Worm (Caenorhabditis elegans) whole organism, midembryonic: ENCODE data around the gene bath-4.

Experiments
- T22C8.4 ChIP-seq: fragments of 200-800 bp; sonication (Bioruptor generic); IDR thresholded peaks from 2 replicates; pipeline ENCODE4 v1.3.6; 2022; ENCODE audit warnings: missing genetic modification characterization, missing compliant biosample characterization
- cog-1 ChIP-seq: sonication (generic microtip); optimal IDR thresholded peaks from 2 replicates; lab custom pipeline; 2016; ENCODE audit warnings: missing genetic modification characterization, missing compliant biosample characterization
- flt-1 ChIP-seq: fragments of 200-800 bp; sonication (Bioruptor generic); IDR thresholded peaks from 2 replicates; pipeline ENCODE4 v1.3.6; 2022; ENCODE audit warnings: missing genetic modification characterization, missing compliant biosample characterization
- klf-2 ChIP-seq: fragments of 200-800 bp; sonication (Bioruptor generic); conservative IDR thresholded peaks from 2 replicates; pipeline ENCODE4 v1.3.6; 2022; ENCODE audit warnings: missing genetic modification reagents, missing genetic modification characterization, missing compliant biosample characterization
- med-1 ChIP-seq: sonication (generic microtip); optimal IDR thresholded peaks from 2 replicates; lab custom pipeline; 2017; ENCODE audit warnings: missing genetic modification characterization, mild to moderate bottlenecking, missing compliant biosample characterization, antibody characterized with exemption, missing genetic modification reagents; ENCODE audit not compliant: insufficient read depth
- ref-1 ChIP-seq: fragments of 200-800 bp; sonication (Bioruptor generic); conservative IDR thresholded peaks from 2 replicates; pipeline ENCODE4 v1.3.6; 2022; ENCODE audit warnings: missing genetic modification reagents, missing genetic modification characterization, missing compliant biosample characterization
- tab-1 ChIP-seq: fragments of 200-800 bp; sonication (Bioruptor generic); IDR thresholded peaks from 2 replicates; pipeline ENCODE4 v1.3.6; 2022; ENCODE audit warnings: missing genetic modification characterization, missing compliant biosample characterization
- ztf-23 ChIP-seq: fragments of 200-800 bp; sonication (Bioruptor generic); IDR thresholded peaks from 2 replicates; pipeline ENCODE4 v1.3.6; 2022; ENCODE audit warnings: missing genetic modification reagents, missing genetic modification characterization, missing compliant biosample characterization
- ztf-29 ChIP-seq: fragments of 200-800 bp; sonication (Bioruptor generic); IDR thresholded peaks from 2 replicates; pipeline ENCODE4 v1.3.6; 2022; ENCODE audit warnings: missing genetic modification reagents, missing genetic modification characterization, missing compliant biosample characterization

The bath-4 gene

ce11 chrII:1890682-1891081 lies 27.1 kb downstream of the bath-4 start, which contains the start of gene math-9:
TSS of gene math-9 (minus strand) at chrII:1890782.
- no peak for TF ChIP-seq T22C8.4 (GFP tag; lab: Robert Waterston, UW)
- no peak for TF ChIP-seq ztf-23 (GFP tag; lab: Robert Waterston, UW)
- TF ChIP-seq med-1 (GFP tag; lab: Kevin White, UChicago) = no peak
- no peak for TF ChIP-seq klf-2 (GFP tag; lab: Robert Waterston, UW)
- no peak for TF ChIP-seq flt-1
- TF ChIP-seq tab-1 (GFP tag; lab: Robert Waterston, UW) = no peak
- TF ChIP-seq cog-1 = no peak
- no peak for TF ChIP-seq ref-1 (GFP tag; lab: Robert Waterston, UW)
- TF ChIP-seq ztf-29 (GFP tag; lab: Robert Waterston, UW) = no peak

- TF ChIP-seq flt-1 (no peak), T22C8.4 (GFP tag; lab: Robert Waterston, UW) (no peak), tab-1 (GFP tag; lab: Robert Waterston, UW) (no peak), ztf-23 (GFP tag; lab: Robert Waterston, UW) (no peak), med-1 (GFP tag; lab: Kevin White, UChicago) (no peak), klf-2 (GFP tag; lab: Robert Waterston, UW) (no peak), ztf-29 (GFP tag; lab: Robert Waterston, UW) (no peak), cog-1 (no peak), ref-1 (GFP tag; lab: Robert Waterston, UW) (no peak)
Observed at ce11 chrII:1889071-1889470, 28.7 kb downstream of the bath-4 start, which contains the start of gene math-8. TSS of gene math-8 (minus strand) at chrII:1889171.

- TF ChIP-seq T22C8.4 (GFP tag; lab: Robert Waterston, UW) (no peak), klf-2 (GFP tag; lab: Robert Waterston, UW) (no peak), ztf-23 (GFP tag; lab: Robert Waterston, UW) (no peak)
Observed at ce11 chrII:1886379-1886778, 31.4 kb downstream of the bath-4 start, which contains the start of gene math-7. TSS of gene math-7 (minus strand) at chrII:1886479.

- no peak for TF ChIP-seq klf-2 (GFP tag; lab: Robert Waterston, UW)
- TF ChIP-seq ztf-23 (GFP tag; lab: Robert Waterston, UW) = no peak
- TF ChIP-seq tab-1 (GFP tag; lab: Robert Waterston, UW) = no peak
- no peak for TF ChIP-seq ref-1 (GFP tag; lab: Robert Waterston, UW)
- no peak for TF ChIP-seq med-1 (GFP tag; lab: Kevin White, UChicago)
- no peak for TF ChIP-seq cog-1
- TF ChIP-seq T22C8.4 (GFP tag; lab: Robert Waterston, UW) = no peak
Observed at ce11 chrII:1884635-1885034, 33.1 kb downstream of the bath-4 start, which contains the start of gene math-6. TSS of gene math-6 (minus strand) at chrII:1884735.

ce11 chrII:1882705-1883104 lies 35.1 kb downstream of the bath-4 start, which contains the start of gene math-5:
TSS of gene math-5 (minus strand) at chrII:1882805.
- TF ChIP-seq ztf-29 (GFP tag; lab: Robert Waterston, UW) = no peak
- TF ChIP-seq klf-2 (GFP tag; lab: Robert Waterston, UW) = no peak
- no peak for TF ChIP-seq T22C8.4 (GFP tag; lab: Robert Waterston, UW)
- no peak for TF ChIP-seq med-1 (GFP tag; lab: Kevin White, UChicago)
- TF ChIP-seq ref-1 (GFP tag; lab: Robert Waterston, UW) = no peak
- no peak for TF ChIP-seq cog-1
- no peak for TF ChIP-seq flt-1
- no peak for TF ChIP-seq tab-1 (GFP tag; lab: Robert Waterston, UW)

- TF ChIP-seq cog-1 (no peak), ref-1 (GFP tag; lab: Robert Waterston, UW) (no peak), ztf-29 (GFP tag; lab: Robert Waterston, UW) (no peak), klf-2 (GFP tag; lab: Robert Waterston, UW) (no peak), ztf-23 (GFP tag; lab: Robert Waterston, UW) (no peak), T22C8.4 (GFP tag; lab: Robert Waterston, UW) (no peak), med-1 (GFP tag; lab: Kevin White, UChicago) (no peak), tab-1 (GFP tag; lab: Robert Waterston, UW) (no peak), flt-1 (no peak)
Observed at ce11 chrII:1878663-1879062, 39.1 kb downstream of the bath-4 start, which contains the start of gene math-16. TSS of gene math-16 (minus strand) at chrII:1878763.

- TF ChIP-seq ztf-23 (GFP tag; lab: Robert Waterston, UW) = no peak
- TF ChIP-seq med-1 (GFP tag; lab: Kevin White, UChicago) = no peak
- TF ChIP-seq cog-1 = no peak
- TF ChIP-seq ref-1 (GFP tag; lab: Robert Waterston, UW) = no peak
- TF ChIP-seq flt-1 = no peak
- TF ChIP-seq klf-2 (GFP tag; lab: Robert Waterston, UW) = no peak
- no peak for TF ChIP-seq tab-1 (GFP tag; lab: Robert Waterston, UW)
- TF ChIP-seq T22C8.4 (GFP tag; lab: Robert Waterston, UW) = no peak
Observed at ce11 chrII:1875658-1876057, 42.1 kb downstream of the bath-4 start, which contains the start of gene math-13. TSS of gene math-13 (plus strand) at chrII:1875958.

ce11 chrII:1870875-1871592 lies 46.7 kb downstream of the bath-4 start, which contains the start of gene math-10:
TSS of gene math-10 (plus strand) at chrII:1871542.
- TF ChIP-seq tab-1 (GFP tag; lab: Robert Waterston, UW) = no peak
- TF ChIP-seq ref-1 (GFP tag; lab: Robert Waterston, UW) = no peak
- TF ChIP-seq klf-2 (GFP tag; lab: Robert Waterston, UW) = no peak
- TF ChIP-seq med-1 (GFP tag; lab: Kevin White, UChicago) = no peak
- no peak for TF ChIP-seq T22C8.4 (GFP tag; lab: Robert Waterston, UW)
- no peak for TF ChIP-seq ztf-23 (GFP tag; lab: Robert Waterston, UW)
- no peak for TF ChIP-seq ztf-29 (GFP tag; lab: Robert Waterston, UW)
- TF ChIP-seq flt-1 = no peak
- no peak for TF ChIP-seq cog-1

ce11 chrII:1869120-1869519 lies 48.6 kb downstream of the bath-4 start, which contains the start of gene math-14:
TSS of gene math-14 (plus strand) at chrII:1869420.
- TF ChIP-seq ztf-29 (GFP tag; lab: Robert Waterston, UW) (no peak), cog-1 (no peak), T22C8.4 (GFP tag; lab: Robert Waterston, UW) (no peak), ztf-23 (GFP tag; lab: Robert Waterston, UW) (no peak), klf-2 (GFP tag; lab: Robert Waterston, UW) (no peak), med-1 (GFP tag; lab: Kevin White, UChicago) (no peak), flt-1 (no peak), tab-1 (GFP tag; lab: Robert Waterston, UW) (no peak)
